Worm (Caenorhabditis elegans) whole organism, L2 larva: ENCODE data around the gene zzz-1.
A peak's percentile ranks its signal among the peaks of the same experiment; 100 is the strongest.

ENCODE experiments used
- C34F6.9 ChIP-seq: fragments of 150-350 bp; optimal IDR thresholded peaks from 2 replicates; lab custom pipeline; 2014; ENCODE audit warnings: missing biosample characterization, missing genetic modification characterization
- F13H6.1 ChIP-seq: sonication (generic microtip); optimal IDR thresholded peaks from 2 replicates; lab custom pipeline; 2016; ENCODE audit warnings: missing genetic modification characterization, missing compliant biosample characterization
- R02D3.7 ChIP-seq: fragments of 150-350 bp; optimal IDR thresholded peaks from 2 replicates; lab custom pipeline; 2014; ENCODE audit warnings: missing biosample characterization, missing genetic modification characterization
- Y55F3AM.14 ChIP-seq: fragments of 200-800 bp; sonication (Bioruptor generic); optimal IDR thresholded peaks from 2 replicates; lab custom pipeline; 2018; ENCODE audit warnings: mild to moderate bottlenecking, missing genetic modification characterization, missing compliant biosample characterization
- ZK546.5 ChIP-seq: sonication (generic microtip); optimal IDR thresholded peaks from 2 replicates; lab custom pipeline; 2017; ENCODE audit warnings: missing biosample characterization, missing genetic modification characterization
- alr-1 ChIP-seq: fragments of 150-350 bp; optimal IDR thresholded peaks from 2 replicates; lab custom pipeline; 2014; ENCODE audit warnings: missing biosample characterization, missing genetic modification characterization
- ama-1 ChIP-seq: fragments of 150-350 bp; optimal IDR thresholded peaks from 2 replicates; lab custom pipeline; 2018; ENCODE audit warnings: inconsistent platforms
- blmp-1 ChIP-seq: sonication (generic microtip); optimal IDR thresholded peaks from 2 replicates; lab custom pipeline; 2017; ENCODE audit warnings: missing genetic modification characterization, mild to moderate bottlenecking, missing compliant biosample characterization, antibody characterized with exemption, moderate library complexity; ENCODE audit not compliant: insufficient read depth
- ceh-16 ChIP-seq: fragments of 150-350 bp; optimal IDR thresholded peaks from 2 replicates; lab custom pipeline; 2014; ENCODE audit warnings: missing biosample characterization, missing genetic modification characterization
- ceh-82 ChIP-seq: fragments of 150-350 bp; optimal IDR thresholded peaks from 2 replicates; lab custom pipeline; 2014; ENCODE audit warnings: missing biosample characterization, missing genetic modification characterization
- crh-2 ChIP-seq: sonication (generic microtip); optimal IDR thresholded peaks from 2 replicates; lab custom pipeline; 2017; ENCODE audit warnings: missing biosample characterization, missing genetic modification characterization
- dmd-4 ChIP-seq: sonication (generic microtip); optimal IDR thresholded peaks from 2 replicates; lab custom pipeline; 2017; ENCODE audit warnings: missing biosample characterization, missing genetic modification characterization
- egl-27 ChIP-seq: sonication (generic microtip); optimal IDR thresholded peaks from 3 replicates; lab custom pipeline; 2017; ENCODE audit warnings: missing biosample characterization, missing genetic modification reagents, missing genetic modification characterization
- elt-1 ChIP-seq: fragments of 150-350 bp; optimal IDR thresholded peaks from 2 replicates; lab custom pipeline; 2014; ENCODE audit warnings: missing biosample characterization, missing genetic modification characterization
- elt-3 ChIP-seq: sonication (generic microtip); optimal IDR thresholded peaks from 2 replicates; lab custom pipeline; 2017; ENCODE audit warnings: missing biosample characterization, missing genetic modification characterization
- fos-1 ChIP-seq: fragments of 150-350 bp; optimal IDR thresholded peaks from 2 replicates; lab custom pipeline; 2014; ENCODE audit warnings: missing biosample characterization, missing genetic modification characterization
- gmeb-1 ChIP-seq: fragments of 150-350 bp; optimal IDR thresholded peaks from 2 replicates; lab custom pipeline; 2014; ENCODE audit warnings: missing biosample characterization, missing genetic modification characterization
- lin-11 ChIP-seq: fragments of 150-350 bp; sonication (generic microtip); optimal IDR thresholded peaks from 2 replicates; lab custom pipeline; 2014; ENCODE audit warnings: missing biosample characterization, missing genetic modification characterization, inconsistent platforms, mixed read lengths
- lin-13 ChIP-seq: fragments of 150-350 bp; optimal IDR thresholded peaks from 2 replicates; lab custom pipeline; 2014; ENCODE audit warnings: missing biosample characterization, missing genetic modification reagents, missing genetic modification characterization
- lin-39 ChIP-seq: fragments of 150-350 bp; optimal IDR thresholded peaks from 2 replicates; lab custom pipeline; 2014; ENCODE audit warnings: missing biosample characterization, missing genetic modification reagents, missing genetic modification characterization
- lsy-2 ChIP-seq, 2 experiments: fragments of 150-350 bp in 1 of 2; sonication (generic microtip) in 1 of 2; optimal IDR thresholded peaks; 2 replicates each; lab custom pipeline; 2014 to 2017; ENCODE audit warnings: missing biosample characterization in 2 of 2, missing genetic modification characterization in 2 of 2
- mbf-1 ChIP-seq: sonication (generic microtip); optimal IDR thresholded peaks from 2 replicates; lab custom pipeline; 2017; ENCODE audit warnings: missing biosample characterization, missing genetic modification characterization
- mdl-1 ChIP-seq, 2 experiments: fragments of 150-350 bp in 1 of 2; sonication (generic microtip) in 1 of 2; optimal IDR thresholded peaks; 2 replicates each; lab custom pipeline; 2017; ENCODE audit warnings: missing biosample characterization in 2 of 2, missing genetic modification characterization in 2 of 2
- nhr-12 ChIP-seq: fragments of 150-350 bp; optimal IDR thresholded peaks from 2 replicates; lab custom pipeline; 2014; ENCODE audit warnings: missing biosample characterization, missing genetic modification characterization
- nhr-129 ChIP-seq: fragments of 150-350 bp; optimal IDR thresholded peaks from 2 replicates; lab custom pipeline; 2014; ENCODE audit warnings: missing biosample characterization, missing genetic modification characterization
- nhr-21 ChIP-seq: fragments of 150-350 bp; optimal IDR thresholded peaks from 2 replicates; lab custom pipeline; 2014; ENCODE audit warnings: missing biosample characterization, missing genetic modification characterization
- nhr-23 ChIP-seq: fragments of 150-350 bp; optimal IDR thresholded peaks from 2 replicates; lab custom pipeline; 2014; ENCODE audit warnings: missing biosample characterization, missing genetic modification reagents, missing genetic modification characterization
- nhr-237 ChIP-seq: fragments of 150-350 bp; optimal IDR thresholded peaks from 2 replicates; lab custom pipeline; 2014; ENCODE audit warnings: missing biosample characterization, missing genetic modification characterization
- nhr-25 ChIP-seq: fragments of 150-350 bp; sonication (generic microtip); optimal IDR thresholded peaks from 3 replicates; lab custom pipeline; 2014; ENCODE audit warnings: missing biosample characterization, missing genetic modification characterization
- nhr-6 ChIP-seq: fragments of 150-350 bp; optimal IDR thresholded peaks from 2 replicates; lab custom pipeline; 2014; ENCODE audit warnings: missing biosample characterization, missing genetic modification characterization
- nhr-77 ChIP-seq: fragments of 150-350 bp; optimal IDR thresholded peaks from 2 replicates; lab custom pipeline; 2014; ENCODE audit warnings: missing biosample characterization, missing genetic modification characterization
- peb-1 ChIP-seq: fragments of 150-350 bp; optimal IDR thresholded peaks from 2 replicates; lab custom pipeline; 2014; ENCODE audit warnings: missing biosample characterization, missing genetic modification characterization
- sem-4 ChIP-seq: fragments of 150-350 bp; optimal IDR thresholded peaks from 2 replicates; lab custom pipeline; 2014; ENCODE audit warnings: missing biosample characterization, missing genetic modification reagents, missing genetic modification characterization
- skn-1 ChIP-seq: sonication (generic microtip); optimal IDR thresholded peaks from 2 replicates; lab custom pipeline; 2017; ENCODE audit warnings: missing biosample characterization, missing genetic modification characterization
- sma-3 ChIP-seq: sonication (generic microtip); optimal IDR thresholded peaks from 2 replicates; lab custom pipeline; 2016; ENCODE audit warnings: missing genetic modification reagents, missing genetic modification characterization, missing compliant biosample characterization
- sma-9 ChIP-seq, 2 experiments: fragments of 150-350 bp in 1 of 2; sonication (generic microtip) in 1 of 2; optimal IDR thresholded peaks; 2 replicates each; lab custom pipeline; 2014 to 2016; ENCODE audit warnings: missing genetic modification characterization in 2 of 2, mild to moderate bottlenecking in 1 of 2, missing biosample characterization in 1 of 2, missing compliant biosample characterization in 1 of 2, missing genetic modification reagents in 1 of 2, moderate library complexity in 1 of 2
- snpc-4 ChIP-seq: fragments of 150-350 bp; optimal IDR thresholded peaks from 2 replicates; lab custom pipeline; 2014; ENCODE audit warnings: missing biosample characterization, missing genetic modification characterization
- unc-39 ChIP-seq: fragments of 150-350 bp; optimal IDR thresholded peaks from 2 replicates; lab custom pipeline; 2014; ENCODE audit warnings: missing biosample characterization, missing genetic modification characterization
- unc-55 ChIP-seq: fragments of 150-350 bp; sonication (generic microtip); optimal IDR thresholded peaks from 3 replicates; lab custom pipeline; 2014; ENCODE audit warnings: missing biosample characterization, missing genetic modification reagents, missing genetic modification characterization
- unc-62 ChIP-seq: fragments of 150-350 bp; optimal IDR thresholded peaks from 2 replicates; lab custom pipeline; 2014; ENCODE audit warnings: missing biosample characterization, missing genetic modification reagents, missing genetic modification characterization
- zag-1 ChIP-seq: fragments of 150-350 bp; optimal IDR thresholded peaks from 2 replicates; lab custom pipeline; 2014; ENCODE audit warnings: missing biosample characterization, missing genetic modification characterization
- ztf-1 ChIP-seq: fragments of 200-800 bp; sonication (Bioruptor generic); conservative IDR thresholded peaks from 2 replicates; pipeline ENCODE4 v1.3.6; 2022; ENCODE audit warnings: missing genetic modification characterization, missing compliant biosample characterization
- ztf-11 ChIP-seq: sonication (generic microtip); optimal IDR thresholded peaks from 2 replicates; lab custom pipeline; 2017; ENCODE audit warnings: missing biosample characterization, missing genetic modification characterization
- ztf-4 ChIP-seq: fragments of 150-350 bp; optimal IDR thresholded peaks from 2 replicates; lab custom pipeline; 2014; ENCODE audit warnings: missing biosample characterization, missing genetic modification characterization

Gene zzz-1

ce11 chrV:10901125-10901524 lies 7.8 kb downstream of the zzz-1 start, which contains the start of gene spp-16:
Gene spp-16, minus strand, starts transcription at chrV:10901303.
- TF ChIP-seq elt-3 (tag; lab: Kevin White, UChicago): no peak
- no peak for TF ChIP-seq nhr-12 (tag; lab: Kevin White, UChicago)
- peak; percentile 37 for TF ChIP-seq fos-1 (tag; lab: Kevin White, UChicago)
- TF ChIP-seq crh-2 (tag; lab: Kevin White, UChicago): no peak
- no peak for TF ChIP-seq lin-39
- no peak for TF ChIP-seq ceh-82 (tag; lab: Kevin White, UChicago)
- TF ChIP-seq ZK546.5 (tag; lab: Kevin White, UChicago): no peak
- TF ChIP-seq unc-62: no peak

ce11 chrV:10898629-10899028 lies 10.3 kb downstream of the zzz-1 start:
- TF ChIP-seq ama-1 (lab: Kevin White, UChicago): no peak
- TF ChIP-seq lin-11 (tag; lab: Kevin White, UChicago): no peak
- peak; percentile 24 for TF ChIP-seq ceh-16
- no peak for TF ChIP-seq dmd-4 (tag; lab: Kevin White, UChicago)
- TF ChIP-seq sem-4 (tag; lab: Kevin White, UChicago): no peak
- no peak for TF ChIP-seq nhr-237 (tag; lab: Kevin White, UChicago)
- peak; percentile 34 for TF ChIP-seq nhr-25
- no peak for TF ChIP-seq fos-1 (tag; lab: Kevin White, UChicago)
- no peak for TF ChIP-seq unc-55 (GFP tag; lab: Kevin White, UChicago)
- no peak for TF ChIP-seq sma-9 (GFP tag; optimal IDR thresholded peaks at IDR 0.05; lab: Kevin White, UChicago)
- no peak for TF ChIP-seq sma-9 (tag; optimal IDR thresholded peaks at IDR 0.05; lab: Kevin White, UChicago)
- TF ChIP-seq zag-1 (tag; lab: Kevin White, UChicago): no peak
- no peak for TF ChIP-seq peb-1
- no peak for TF ChIP-seq blmp-1 (tag; lab: Kevin White, UChicago)
- no peak for TF ChIP-seq F13H6.1 (tag; lab: Kevin White, UChicago)
- no peak for TF ChIP-seq egl-27 (tag; lab: Kevin White, UChicago)
- TF ChIP-seq, all 48 proteins: peak for 2

- TF ChIP-seq peb-1 (no peak), ceh-82 (tag; lab: Kevin White, UChicago) (no peak), R02D3.7 (tag; lab: Kevin White, UChicago) (no peak), lin-13 (GFP tag; lab: Kevin White, UChicago) (no peak), lin-39 (no peak), lin-11 (tag; lab: Kevin White, UChicago) (no peak)
These were observed 10.9 kb downstream of the zzz-1 start, which contains the start of gene F32D8.7 for ce11 chrV:10898107-10898506. Gene F32D8.7, plus strand, starts transcription at chrV:10898435.

ce11 chrV:10897172-10897571 lies 11.8 kb downstream of the zzz-1 start:
- peak; percentile 97 for TF ChIP-seq ztf-4 (tag; lab: Kevin White, UChicago)
- TF ChIP-seq sma-9 (GFP tag; optimal IDR thresholded peaks at IDR 0.05; lab: Kevin White, UChicago): peak; percentile 100
- TF ChIP-seq sma-9 (tag; optimal IDR thresholded peaks at IDR 0.05; lab: Kevin White, UChicago): no peak
- TF ChIP-seq lsy-2 (tag; optimal IDR thresholded peaks at IDR 0.05; lab: Kevin White, UChicago): peak; percentile 95 to 98
- TF ChIP-seq alr-1 (tag; lab: Kevin White, UChicago): no peak
- TF ChIP-seq snpc-4 (tag; lab: Kevin White, UChicago): peak; percentile 89
- TF ChIP-seq ceh-82 (tag; lab: Kevin White, UChicago): peak; percentile 93
- peak; percentile 99 for TF ChIP-seq lin-11 (tag; lab: Kevin White, UChicago)
- peak; percentile 92 for TF ChIP-seq blmp-1 (tag; lab: Kevin White, UChicago)
- TF ChIP-seq crh-2 (tag; lab: Kevin White, UChicago): peak; percentile 99
- peak; percentile 98 for TF ChIP-seq lin-13 (GFP tag; lab: Kevin White, UChicago)
- TF ChIP-seq unc-39 (tag; lab: Kevin White, UChicago): no peak
- TF ChIP-seq elt-1 (tag; lab: Kevin White, UChicago): no peak
- peak; percentile 99 for TF ChIP-seq nhr-21
- no peak for TF ChIP-seq elt-3 (tag; lab: Kevin White, UChicago)
- peak; percentile 100 for TF ChIP-seq unc-55 (GFP tag; lab: Kevin White, UChicago)
- no peak for TF ChIP-seq nhr-23 (tag; lab: Kevin White, UChicago)
- TF ChIP-seq sma-3 (GFP tag; lab: Kevin White, UChicago): peak; percentile 99
- no peak for TF ChIP-seq ztf-1
- TF ChIP-seq ceh-16: peak; percentile 95
- TF ChIP-seq nhr-129 (tag; lab: Kevin White, UChicago): peak; percentile 98
- TF ChIP-seq F13H6.1 (tag; lab: Kevin White, UChicago): peak; percentile 98
- TF ChIP-seq nhr-77 (tag; lab: Kevin White, UChicago): peak; percentile 92
- TF ChIP-seq nhr-25: peak; percentile 99
- peak; percentile 71 for TF ChIP-seq R02D3.7 (tag; lab: Kevin White, UChicago)
- peak; percentile 100 for TF ChIP-seq C34F6.9 (tag; lab: Kevin White, UChicago)
- TF ChIP-seq sem-4 (tag; lab: Kevin White, UChicago): peak; percentile 98
- peak; percentile 53 for TF ChIP-seq lin-39
- peak; percentile 80 for TF ChIP-seq skn-1 (tag; lab: Kevin White, UChicago)
- peak; percentile 99 for TF ChIP-seq Y55F3AM.14
- peak; percentile 58 for TF ChIP-seq dmd-4 (tag; lab: Kevin White, UChicago)
- TF ChIP-seq nhr-12 (tag; lab: Kevin White, UChicago): peak; percentile 79
- TF ChIP-seq fos-1 (tag; lab: Kevin White, UChicago): peak; percentile 98
- no peak for TF ChIP-seq mbf-1 (tag; lab: Kevin White, UChicago)
- TF ChIP-seq nhr-6: peak; percentile 97
- peak; percentile 71 for TF ChIP-seq ztf-11 (tag; lab: Kevin White, UChicago)
- peak; percentile 100 for TF ChIP-seq gmeb-1 (tag; lab: Kevin White, UChicago)
- TF ChIP-seq ZK546.5 (tag; lab: Kevin White, UChicago): peak; percentile 100
- peak; percentile 74 to 90 for TF ChIP-seq mdl-1 (tag; optimal IDR thresholded peaks at IDR 0.05; lab: Kevin White, UChicago)
